Fruit fly (Drosophila melanogaster) whole organism, prepupa: Measurements from ENCODE around the gene Dad.

Experiments used
- Blimp-1 ChIP-seq: fragments of 200-800 bp; sonication (Bioruptor generic); optimal IDR thresholded peaks from 3 replicates; lab custom pipeline; 2017; ENCODE audit warnings: missing biosample characterization, missing genetic modification characterization, mild to moderate bottlenecking, moderate library complexity, missing genetic modification reagents
- CG10631 ChIP-seq: fragments of 200-800 bp; sonication (Bioruptor generic); optimal IDR thresholded peaks from 2 replicates; lab custom pipeline; 2016; ENCODE audit warnings: missing biosample characterization, missing genetic modification characterization
- CG11294 ChIP-seq: fragments of 200-800 bp; sonication (Bioruptor generic); IDR thresholded peaks from 2 replicates; pipeline ENCODE4 v1.3.6; 2022; ENCODE audit warnings: missing biosample characterization, missing genetic modification characterization
- CG11902 ChIP-seq: fragments of 200-800 bp; sonication (Bioruptor generic); optimal IDR thresholded peaks from 3 replicates; lab custom pipeline; 2016; ENCODE audit warnings: missing biosample characterization, missing genetic modification characterization
- CG15336 ChIP-seq: fragments of 200-800 bp; sonication (Bioruptor generic); IDR thresholded peaks from 2 replicates; pipeline ENCODE4 v1.3.6; 2022; ENCODE audit warnings: missing biosample characterization, missing genetic modification characterization
- CG1621 ChIP-seq: fragments of 200-800 bp; sonication (Bioruptor generic); optimal IDR thresholded peaks from 3 replicates; lab custom pipeline; 2018; ENCODE audit warnings: missing biosample characterization, mild to moderate bottlenecking, missing genetic modification characterization
- CG16779 ChIP-seq: fragments of 200-800 bp; sonication (Bioruptor generic); optimal IDR thresholded peaks from 3 replicates; lab custom pipeline; 2017; ENCODE audit warnings: missing biosample characterization, mild to moderate bottlenecking, missing genetic modification characterization
- CG3032 ChIP-seq: fragments of 200-800 bp; optimal IDR thresholded peaks from 2 replicates; lab custom pipeline; 2019; ENCODE audit warnings: missing biosample characterization, mild to moderate bottlenecking, missing genetic modification characterization, moderate library complexity
- CG31627 ChIP-seq: fragments of 200-800 bp; sonication (Bioruptor generic); optimal IDR thresholded peaks from 3 replicates; lab custom pipeline; 2016; ENCODE audit warnings: missing biosample characterization, missing genetic modification characterization
- CG32006 ChIP-seq: fragments of 200-800 bp; sonication (Bioruptor generic); optimal IDR thresholded peaks from 3 replicates; lab custom pipeline; 2017; ENCODE audit warnings: missing biosample characterization, mild to moderate bottlenecking, missing genetic modification characterization
- CG34406 ChIP-seq: fragments of 200-800 bp; sonication (Bioruptor generic); optimal IDR thresholded peaks from 3 replicates; lab custom pipeline; 2016; ENCODE audit warnings: missing biosample characterization, missing genetic modification characterization
- CG6163 ChIP-seq: fragments of 200-800 bp; sonication (Bioruptor generic); IDR thresholded peaks from 3 replicates; pipeline ENCODE4 v1.3.6; 2022; ENCODE audit warnings: missing biosample characterization, missing genetic modification characterization
- CG6276 ChIP-seq: fragments of 200-800 bp; sonication (Bioruptor generic); optimal IDR thresholded peaks from 2 replicates; lab custom pipeline; 2017; ENCODE audit warnings: missing biosample characterization, mild to moderate bottlenecking, missing genetic modification characterization
- CG6792 ChIP-seq: fragments of 200-800 bp; sonication (Bioruptor generic); optimal IDR thresholded peaks from 3 replicates; lab custom pipeline; 2016; ENCODE audit warnings: missing biosample characterization, missing genetic modification characterization
- CG6808 ChIP-seq: fragments of 200-800 bp; sonication (Bioruptor generic); optimal IDR thresholded peaks from 3 replicates; lab custom pipeline; 2017; ENCODE audit warnings: missing biosample characterization, missing genetic modification characterization, mild to moderate bottlenecking, moderate library complexity, missing genetic modification reagents
- CG6854 ChIP-seq: fragments of 200-800 bp; sonication (Bioruptor generic); optimal IDR thresholded peaks from 2 replicates; lab custom pipeline; 2017; ENCODE audit warnings: missing biosample characterization, mild to moderate bottlenecking, missing genetic modification characterization
- CG7368 ChIP-seq: fragments of 200-800 bp; sonication (Bioruptor generic); optimal IDR thresholded peaks from 3 replicates; lab custom pipeline; 2016; ENCODE audit warnings: missing biosample characterization, missing genetic modification characterization
- CG8119 ChIP-seq: fragments of 200-800 bp; sonication (Bioruptor generic); IDR thresholded peaks from 3 replicates; pipeline ENCODE4 v1.3.6; 2022; ENCODE audit warnings: missing biosample characterization, missing genetic modification characterization
- CG8319 ChIP-seq: fragments of 200-800 bp; sonication (Bioruptor generic); optimal IDR thresholded peaks from 3 replicates; lab custom pipeline; 2016; ENCODE audit warnings: missing biosample characterization, missing genetic modification characterization
- CG8632 ChIP-seq: fragments of 200-800 bp; sonication (Bioruptor generic); optimal IDR thresholded peaks from 3 replicates; lab custom pipeline; 2016; ENCODE audit warnings: missing biosample characterization, missing genetic modification characterization
- CG9139 ChIP-seq: fragments of 200-800 bp; sonication (Bioruptor generic); optimal IDR thresholded peaks from 3 replicates; lab custom pipeline; 2017; ENCODE audit warnings: missing biosample characterization, mild to moderate bottlenecking, missing genetic modification characterization
- Eip75B ChIP-seq: fragments of 200-800 bp; sonication (Bioruptor generic); optimal IDR thresholded peaks from 3 replicates; lab custom pipeline; 2016; ENCODE audit warnings: missing biosample characterization, missing genetic modification characterization
- Eip93F ChIP-seq: fragments of 200-800 bp; sonication (Bioruptor generic); optimal IDR thresholded peaks from 2 replicates; lab custom pipeline; 2016; ENCODE audit warnings: missing biosample characterization, mild to moderate bottlenecking, missing genetic modification characterization
- Ets21C ChIP-seq: fragments of 200-800 bp; sonication (Bioruptor generic); optimal IDR thresholded peaks from 3 replicates; lab custom pipeline; 2016; ENCODE audit warnings: missing biosample characterization, missing genetic modification characterization
- Ets96B ChIP-seq: fragments of 200-800 bp; optimal IDR thresholded peaks from 2 replicates; lab custom pipeline; 2019; ENCODE audit warnings: missing biosample characterization, mild to moderate bottlenecking, missing genetic modification characterization, moderate library complexity
- Hr39 ChIP-seq: fragments of 200-800 bp; sonication (Bioruptor generic); optimal IDR thresholded peaks from 2 replicates; lab custom pipeline; 2016; ENCODE audit warnings: missing biosample characterization, missing genetic modification characterization
- Hr4 ChIP-seq: fragments of 200-800 bp; sonication (Bioruptor generic); optimal IDR thresholded peaks from 3 replicates; lab custom pipeline; 2016; ENCODE audit warnings: missing biosample characterization, missing genetic modification characterization
- OdsH ChIP-seq: fragments of 200-800 bp; sonication (Bioruptor generic); optimal IDR thresholded peaks from 3 replicates; lab custom pipeline; 2016; ENCODE audit warnings: missing biosample characterization, missing genetic modification characterization
- Smox ChIP-seq: fragments of 200-800 bp; sonication (Bioruptor generic); optimal IDR thresholded peaks from 3 replicates; lab custom pipeline; 2016; ENCODE audit warnings: missing biosample characterization, missing genetic modification characterization
- Sox102F ChIP-seq: fragments of 200-800 bp; sonication (Bioruptor generic); optimal IDR thresholded peaks from 2 replicates; lab custom pipeline; 2016; ENCODE audit warnings: missing biosample characterization, mild to moderate bottlenecking, missing genetic modification characterization
- Sox14 ChIP-seq: fragments of 200-800 bp; sonication (Bioruptor generic); optimal IDR thresholded peaks from 3 replicates; lab custom pipeline; 2016; ENCODE audit warnings: missing biosample characterization, missing genetic modification characterization
- Sox15 ChIP-seq: fragments of 200-800 bp; sonication (Bioruptor generic); optimal IDR thresholded peaks from 3 replicates; lab custom pipeline; 2016; ENCODE audit warnings: missing biosample characterization, missing genetic modification characterization
- achi ChIP-seq: fragments of 200-800 bp; sonication (Bioruptor generic); optimal IDR thresholded peaks from 3 replicates; lab custom pipeline; 2016; ENCODE audit warnings: missing biosample characterization, missing genetic modification characterization
- acj6 ChIP-seq: fragments of 200-800 bp; sonication (Bioruptor generic); optimal IDR thresholded peaks from 3 replicates; lab custom pipeline; 2016; ENCODE audit warnings: missing biosample characterization, missing genetic modification characterization
- dsx ChIP-seq: fragments of 200-800 bp; optimal IDR thresholded peaks from 3 replicates; lab custom pipeline; 2019; ENCODE audit warnings: missing biosample characterization, mild to moderate bottlenecking, missing genetic modification characterization, moderate library complexity; ENCODE audit not compliant: poor library complexity, severe bottlenecking
- eg ChIP-seq: fragments of 200-800 bp; sonication (Bioruptor generic); IDR thresholded peaks from 3 replicates; pipeline ENCODE4 v1.3.6; 2022; ENCODE audit warnings: missing biosample characterization, missing genetic modification characterization
- esn ChIP-seq: fragments of 200-800 bp; sonication (Bioruptor generic); optimal IDR thresholded peaks from 2 replicates; lab custom pipeline; 2016; ENCODE audit warnings: missing biosample characterization, mild to moderate bottlenecking, missing genetic modification characterization, moderate library complexity
- fd59A ChIP-seq: fragments of 200-800 bp; sonication (Bioruptor generic); optimal IDR thresholded peaks from 2 replicates; lab custom pipeline; 2017; ENCODE audit warnings: missing biosample characterization, mild to moderate bottlenecking, missing genetic modification characterization, missing genetic modification reagents
- fd85E ChIP-seq: fragments of 200-800 bp; sonication (Bioruptor generic); optimal IDR thresholded peaks from 3 replicates; lab custom pipeline; 2016; ENCODE audit warnings: missing biosample characterization, missing genetic modification characterization
- fkh ChIP-seq: fragments of 200-800 bp; sonication (Bioruptor generic); optimal IDR thresholded peaks from 3 replicates; lab custom pipeline; 2017; ENCODE audit warnings: missing biosample characterization, mild to moderate bottlenecking, missing genetic modification characterization, moderate library complexity
- salr ChIP-seq, 2 experiments: fragments of 200-800 bp; sonication (Bioruptor generic); optimal IDR thresholded peaks; 3 replicates each; lab custom pipeline; 2016 to 2018; ENCODE audit warnings: missing biosample characterization in 2 of 2, missing genetic modification characterization in 2 of 2, mild to moderate bottlenecking in 1 of 2
- spab ChIP-seq: fragments of 200-800 bp; sonication (Bioruptor generic); optimal IDR thresholded peaks from 2 replicates; lab custom pipeline; 2017; ENCODE audit warnings: missing biosample characterization, mild to moderate bottlenecking, missing genetic modification characterization, missing genetic modification reagents
- ss ChIP-seq, 2 experiments: fragments of 200-800 bp; sonication (Bioruptor generic); optimal IDR thresholded peaks; 2 replicates in 1 of 2; 3 replicates in 1 of 2; lab custom pipeline; 2017 to 2018; ENCODE audit warnings: mild to moderate bottlenecking in 2 of 2, missing biosample characterization in 2 of 2, missing genetic modification characterization in 2 of 2, moderate library complexity in 1 of 2
- svp ChIP-seq: fragments of 200-800 bp; sonication (Bioruptor generic); peaks from one replicate; lab custom pipeline; 2016; ENCODE audit warnings: missing biosample characterization, missing genetic modification characterization

Gene Dad

DNA sequence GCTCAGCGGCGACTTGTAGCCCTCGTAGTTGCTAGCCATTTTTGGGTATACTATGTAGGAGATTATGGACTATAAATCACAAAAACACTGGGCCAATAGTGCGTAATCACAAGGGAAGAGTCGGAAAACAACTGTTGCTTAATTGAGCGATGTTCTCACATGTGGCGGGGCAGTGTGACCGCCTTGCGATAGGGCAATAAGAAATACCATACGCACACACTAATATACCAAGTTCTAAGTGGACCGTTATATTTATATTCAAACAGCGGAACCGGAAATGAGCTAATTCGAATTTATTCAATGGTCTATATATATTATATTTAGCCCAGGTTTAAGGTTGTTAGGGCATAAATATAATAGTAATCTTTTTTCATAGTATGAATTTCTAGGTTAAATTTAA, 32.9 kb upstream of the Dad start, which contains the start of gene Adsl (continued):
- TF ChIP-seq CG6163 (GFP tag; lab: Robert Waterston, UW), result peak; percentile 45; the same call in 1 of the 3 replicates
- no peak for TF ChIP-seq CG3032 (tag; lab: Kevin White, UChicago)
- peak; percentile 24 for TF ChIP-seq OdsH (GFP tag; lab: Kevin White, UChicago)
- TF ChIP-seq Sox15, result no peak
- TF ChIP-seq CG1621 (tag; lab: Kevin White, UChicago), result peak; percentile 56
- TF ChIP-seq CG6808 (GFP tag; lab: Kevin White, UChicago), result peak; percentile 56
- TF ChIP-seq CG34406 (GFP tag; lab: Kevin White, UChicago), result peak; percentile 62
- TF ChIP-seq Sox102F (GFP tag; lab: Kevin White, UChicago), result peak; percentile 54
- peak; percentile 28 for TF ChIP-seq CG8319 (GFP tag; lab: Kevin White, UChicago)
- peak; percentile 27 for TF ChIP-seq spab (GFP tag; lab: Kevin White, UChicago)
- peak; percentile 36 for TF ChIP-seq CG8632
- TF ChIP-seq dsx (GFP tag; lab: Kevin White, UChicago), result peak; percentile 43
- no peak for TF ChIP-seq CG32006 (GFP tag; lab: Kevin White, UChicago)
- TF ChIP-seq, all 60 proteins: peak for 33

DNA sequence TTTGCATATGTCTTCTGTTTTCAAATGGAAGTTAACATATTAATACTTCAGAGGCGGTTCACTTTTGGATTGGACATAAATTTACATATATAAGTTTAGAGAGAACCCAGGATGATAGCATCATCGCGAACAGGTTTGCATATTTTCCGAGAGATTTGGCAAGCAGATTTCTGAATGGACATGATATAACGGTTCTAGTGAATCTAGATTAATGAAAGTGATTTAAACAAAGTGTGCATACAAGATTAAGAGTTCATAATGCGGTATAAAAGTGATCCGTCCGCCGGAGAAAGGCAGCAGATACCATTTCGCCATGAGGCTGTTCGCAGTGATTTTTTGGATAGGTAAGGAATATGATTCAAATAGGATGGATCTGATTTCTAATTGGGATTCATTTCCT, 25.4 kb upstream of the Dad start, which contains the start of gene CG5225:
TSS of gene CG5225 (plus strand) at position 301 of the 400 bp plus-strand sequence.
- TF ChIP-seq fd85E, result no peak
- no peak for TF ChIP-seq fd59A (GFP tag; lab: Kevin White, UChicago)
- TF ChIP-seq Eip75B, result no peak
- no peak for TF ChIP-seq salr (GFP tag; optimal IDR thresholded peaks at IDR 0.05; lab: Kevin White, UChicago)
- no peak for TF ChIP-seq fkh (GFP tag; lab: Kevin White, UChicago)
- no peak for TF ChIP-seq CG15336 (GFP tag; lab: Robert Waterston, UW)
- no peak for TF ChIP-seq svp (GFP tag; lab: Kevin White, UChicago)
- no peak for TF ChIP-seq Sox102F (GFP tag; lab: Kevin White, UChicago)
- no peak for TF ChIP-seq Smox (GFP tag; lab: Kevin White, UChicago)
- TF ChIP-seq Eip93F (GFP tag; lab: Kevin White, UChicago), result no peak
- TF ChIP-seq CG6276, result no peak
- no peak for TF ChIP-seq Ets96B (tag; lab: Kevin White, UChicago)
- TF ChIP-seq CG10631 (GFP tag; lab: Kevin White, UChicago), result no peak
- no peak for TF ChIP-seq acj6 (GFP tag; lab: Kevin White, UChicago)
- no peak for TF ChIP-seq CG32006 (GFP tag; lab: Kevin White, UChicago)
- TF ChIP-seq Hr39 (GFP tag; lab: Kevin White, UChicago), result no peak
- no peak for TF ChIP-seq CG9139 (GFP tag; lab: Kevin White, UChicago)
- no peak for TF ChIP-seq Blimp-1 (GFP tag; lab: Kevin White, UChicago)
- TF ChIP-seq esn (GFP tag; lab: Kevin White, UChicago), result no peak
- TF ChIP-seq CG8319 (GFP tag; lab: Kevin White, UChicago), result no peak

DNA sequence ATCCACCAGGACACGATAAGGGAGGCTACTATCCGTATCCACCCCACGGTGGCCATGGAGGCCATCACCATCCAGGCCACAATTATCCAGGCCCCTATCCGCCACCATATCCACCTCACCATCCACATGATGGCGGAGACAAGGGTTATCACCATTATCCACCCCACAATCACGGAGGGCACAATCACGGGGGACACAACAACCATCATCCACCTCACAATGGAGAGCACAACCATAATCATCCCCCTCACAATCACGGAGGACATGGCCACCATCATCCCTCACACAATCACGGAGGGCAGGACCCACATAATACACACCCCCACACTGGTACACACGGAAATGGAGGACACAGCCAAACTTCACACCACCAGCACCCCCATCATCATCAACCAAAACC, 24.0 kb upstream of the Dad start:
- TF ChIP-seq Blimp-1 (GFP tag; lab: Kevin White, UChicago), result no peak
- TF ChIP-seq CG7368 (GFP tag; lab: Kevin White, UChicago), result peak; percentile 12
- TF ChIP-seq ss (GFP tag; optimal IDR thresholded peaks at IDR 0.05; lab: Kevin White, UChicago), result no peak
- no peak for TF ChIP-seq CG15336 (GFP tag; lab: Robert Waterston, UW)
- TF ChIP-seq, all 60 proteins: peak for 1

DNA sequence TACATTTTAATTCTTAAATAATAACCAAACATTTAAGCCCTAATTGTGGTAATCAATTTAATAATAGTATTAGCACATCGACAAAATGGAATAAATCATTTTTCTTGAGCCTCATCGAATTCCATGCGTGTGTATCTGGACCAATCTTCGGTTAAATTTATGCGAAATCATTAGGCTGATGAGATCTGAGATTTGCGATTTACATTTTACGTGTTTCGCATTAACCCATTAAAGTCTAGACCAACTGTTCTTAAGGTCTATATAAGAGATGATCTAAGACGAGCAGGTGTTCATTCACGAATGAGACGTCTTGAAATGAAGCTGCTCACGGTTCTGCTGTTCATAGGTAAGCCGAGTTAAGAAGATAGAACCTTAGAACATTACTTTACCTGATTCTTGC, 22.3 kb upstream of the Dad start, which contains the start of gene CG31268:
TSS of gene CG31268 (plus strand) at position 301 of the 400 bp plus-strand sequence.
- TF ChIP-seq CG31627 (GFP tag; lab: Kevin White, UChicago) (no peak), Sox15 (no peak), Sox102F (GFP tag; lab: Kevin White, UChicago) (no peak), Sox14 (GFP tag; lab: Kevin White, UChicago) (no peak), CG6854 (GFP tag; lab: Kevin White, UChicago) (no peak), CG11902 (no peak), eg (no peak), Ets96B (tag; lab: Kevin White, UChicago) (no peak), CG8119 (GFP tag; lab: Robert Waterston, UW) (no peak), CG11294 (GFP tag; lab: Robert Waterston, UW) (no peak), CG8632 (no peak), CG6792 (GFP tag; lab: Kevin White, UChicago) (no peak), achi (GFP tag; lab: Kevin White, UChicago) (no peak), CG32006 (GFP tag; lab: Kevin White, UChicago) (no peak), Ets21C (GFP tag; lab: Kevin White, UChicago) (no peak), CG1621 (tag; lab: Kevin White, UChicago) (no peak), esn (GFP tag; lab: Kevin White, UChicago) (no peak), Hr4 (no peak), CG16779 (tag; lab: Kevin White, UChicago) (no peak)
